ENCODE assay signal across 1 fruit fly cellular context in genomic region chr3R:22220814-22221213, dm6.
TF ChIP-seq lines count a peak whose summit lies in the region.

No protein-coding gene starts in this region.

TF ChIP-seq in whole organism, embryonic, 481 proteins besides CTCF, POLR2A, EP300 and RAD21 (continued from another document):
- TF ChIP-seq CG16779 (GFP tag; IDR thresholded peaks at IDR 0.05; lab: Robert Waterston, UW) (no peak), ato (GFP tag; IDR thresholded peaks at IDR 0.05; lab: Robert Waterston, UW; ENCODE audit: partially characterized antibody) (no peak), Dll (GFP tag; IDR thresholded peaks at IDR 0.05; lab: Robert Waterston, UW; ENCODE audit: partially characterized antibody) (no peak), CG6175 (GFP tag; IDR thresholded peaks at IDR 0.05; lab: Robert Waterston, UW) (no peak), hkb (optimal IDR thresholded peaks at IDR 0.05; lab: Kevin White, UChicago) (no peak), hkb (GFP tag; IDR thresholded peaks at IDR 0.05; lab: Robert Waterston, UW) (peak; percentile 56; the same call in 1 of the 2 replicates), ERR (GFP tag; optimal IDR thresholded peaks at IDR 0.05; lab: Kevin White, UChicago) (no peak), HLH3B (GFP tag; IDR thresholded peaks at IDR 0.05; lab: Robert Waterston, UW) (peak; percentile 50), bsh (GFP tag; optimal IDR thresholded peaks at IDR 0.05; lab: Kevin White, UChicago) (peak in 1 of 2 experiments; percentile 70), CG7987 (GFP tag; optimal IDR thresholded peaks at IDR 0.05; lab: Kevin White, UChicago) (no peak), CG6791 (GFP tag; IDR thresholded peaks at IDR 0.05; lab: Robert Waterston, UW; ENCODE audit: partially characterized antibody) (no peak), Sry-β (GFP tag; optimal IDR thresholded peaks at IDR 0.05; lab: Kevin White, UChicago) (no peak), pzg (GFP tag; optimal IDR thresholded peaks at IDR 0.05; lab: Kevin White, UChicago) (no peak), CG4854 (GFP tag; optimal IDR thresholded peaks at IDR 0.05; lab: Kevin White, UChicago) (no peak), ind (GFP tag; optimal IDR thresholded peaks at IDR 0.05; lab: Kevin White, UChicago) (peak; percentile 17), CG10565 (GFP tag; optimal IDR thresholded peaks at IDR 0.05; lab: Kevin White, UChicago) (no peak), CG7357 (GFP tag; IDR thresholded peaks at IDR 0.05; lab: Robert Waterston, UW) (no peak), CG7556 (GFP tag; optimal IDR thresholded peaks at IDR 0.05; lab: Kevin White, UChicago) (no peak), ac (GFP tag; optimal IDR thresholded peaks at IDR 0.05; lab: Kevin White, UChicago) (no peak), tll (GFP tag; optimal IDR thresholded peaks at IDR 0.05; lab: Kevin White, UChicago) (no peak), CG6765 (GFP tag; optimal IDR thresholded peaks at IDR 0.05; lab: Kevin White, UChicago) (no peak), Side (GFP tag; optimal IDR thresholded peaks at IDR 0.05; lab: Kevin White, UChicago) (no peak), Neu2 (GFP tag; optimal IDR thresholded peaks at IDR 0.05; lab: Kevin White, UChicago; ENCODE audit: borderline replicate concordance) (no peak), klu (GFP tag; IDR thresholded peaks at IDR 0.05; lab: Robert Waterston, UW) (no peak), CG17328 (GFP tag; IDR thresholded peaks at IDR 0.05; lab: Robert Waterston, UW) (peak; percentile 42; the same call in 1 of the 2 replicates), Dip3 (GFP tag; optimal IDR thresholded peaks at IDR 0.05; lab: Kevin White, UChicago) (no peak), al (GFP tag; IDR thresholded peaks at IDR 0.05; lab: Robert Waterston, UW) (no peak), CG32767 (GFP tag; IDR thresholded peaks at IDR 0.05; lab: Robert Waterston, UW) (no peak), CG6813 (GFP tag; optimal IDR thresholded peaks at IDR 0.05; lab: Kevin White, UChicago) (no peak), HLH54F (GFP tag; optimal IDR thresholded peaks at IDR 0.05; lab: Kevin White, UChicago) (no peak), CG1233 (GFP tag; optimal IDR thresholded peaks at IDR 0.05; lab: Kevin White, UChicago) (no peak), aop (GFP tag; IDR thresholded peaks at IDR 0.05; lab: Robert Waterston, UW) (no peak), chm (GFP tag; IDR thresholded peaks at IDR 0.05; lab: Robert Waterston, UW) (no peak), wdn (GFP tag; IDR thresholded peaks at IDR 0.05; lab: Robert Waterston, UW) (no peak), CG34376 (GFP tag; optimal IDR thresholded peaks at IDR 0.05; lab: Kevin White, UChicago) (no peak), Atf6 (GFP tag; IDR thresholded peaks at IDR 0.05; lab: Robert Waterston, UW) (no peak), CG13424 (tag; optimal IDR thresholded peaks at IDR 0.05; lab: Kevin White, UChicago) (peak; percentile 13), Rfx (GFP tag; IDR thresholded peaks at IDR 0.05; lab: Robert Waterston, UW) (no peak), CG7963 (GFP tag; IDR thresholded peaks at IDR 0.05; lab: Robert Waterston, UW; ENCODE audit: partially characterized antibody) (no peak), CG14667 (GFP tag; IDR thresholded peaks at IDR 0.05; lab: Robert Waterston, UW) (no peak), Xrp1 (GFP tag; IDR thresholded peaks at IDR 0.05; lab: Robert Waterston, UW) (peak; percentile 17; the same call in 1 of the 2 replicates), CG3163 (GFP tag; optimal IDR thresholded peaks at IDR 0.05; lab: Kevin White, UChicago) (no peak), pita (GFP tag; optimal IDR thresholded peaks at IDR 0.05; lab: Kevin White, UChicago) (no peak), dpn (GFP tag; optimal IDR thresholded peaks at IDR 0.05; lab: Kevin White, UChicago) (no peak), CG7839 (tag; optimal IDR thresholded peaks at IDR 0.05; lab: Kevin White, UChicago) (no peak), Hmr (GFP tag; optimal IDR thresholded peaks at IDR 0.05; lab: Kevin White, UChicago) (no peak), CG32772 (GFP tag; IDR thresholded peaks at IDR 0.05; lab: Robert Waterston, UW) (no peak), pnt (GFP tag; optimal IDR thresholded peaks at IDR 0.05; lab: Kevin White, UChicago) (no peak), Fer1 (GFP tag; optimal IDR thresholded peaks at IDR 0.05; lab: Kevin White, UChicago) (no peak), ap (GFP tag; IDR thresholded peaks at IDR 0.05; lab: Robert Waterston, UW) (peak; percentile 67), Ets65A (GFP tag; lab: Kevin White, UChicago) (no peak), CG2712 (tag; optimal IDR thresholded peaks at IDR 0.05; lab: Kevin White, UChicago) (peak; percentile 33), ranshi (GFP tag; IDR thresholded peaks at IDR 0.05; lab: Robert Waterston, UW) (no peak), sisA (GFP tag; IDR thresholded peaks at IDR 0.05; lab: Robert Waterston, UW) (peak; percentile 31; the same call in 1 of the 2 replicates), MBD-R2 (GFP tag; IDR thresholded peaks at IDR 0.05; lab: Robert Waterston, UW) (no peak), CG3995 (GFP tag; optimal IDR thresholded peaks at IDR 0.05; lab: Kevin White, UChicago) (no peak), ttk (GFP tag; IDR thresholded peaks at IDR 0.05; lab: Robert Waterston, UW) (no peak), BEAF-32 (GFP tag; optimal IDR thresholded peaks at IDR 0.05; lab: Kevin White, UChicago) (no peak), MTF-1 (GFP tag; optimal IDR thresholded peaks at IDR 0.05; lab: Kevin White, UChicago; ENCODE audit: borderline replicate concordance) (no peak), Awh (GFP tag; IDR thresholded peaks at IDR 0.05; lab: Robert Waterston, UW) (no peak), CG1024 (GFP tag; IDR thresholded peaks at IDR 0.05; lab: Robert Waterston, UW) (peak; percentile 29; the same call in 1 of the 2 replicates), croc (GFP tag; conservative IDR thresholded peaks at IDR 0.05; lab: Robert Waterston, UW) (no peak), sqz (GFP tag; optimal IDR thresholded peaks at IDR 0.05; lab: Kevin White, UChicago) (no peak), prd (optimal IDR thresholded peaks at IDR 0.05; lab: Kevin White, UChicago) (no peak), prd (GFP tag; IDR thresholded peaks at IDR 0.05; lab: Robert Waterston, UW) (no peak), H15 (GFP tag; IDR thresholded peaks at IDR 0.05; lab: Robert Waterston, UW) (no peak), az2 (GFP tag; optimal IDR thresholded peaks at IDR 0.05; lab: Kevin White, UChicago) (no peak), Sin3A (optimal IDR thresholded peaks at IDR 0.05; lab: Kevin White, UChicago) (no peak), CG8388 (GFP tag; optimal IDR thresholded peaks at IDR 0.05; lab: Kevin White, UChicago) (peak; percentile 60), Bgb (GFP tag; IDR thresholded peaks at IDR 0.05; lab: Robert Waterston, UW; ENCODE audit: partially characterized antibody) (no peak), CG34422 (GFP tag; IDR thresholded peaks at IDR 0.05; lab: Robert Waterston, UW) (no peak), CG11085 (GFP tag; IDR thresholded peaks at IDR 0.05; lab: Robert Waterston, UW) (no peak), Nf-YB (GFP tag; optimal IDR thresholded peaks at IDR 0.05; lab: Kevin White, UChicago) (no peak), ewg (GFP tag; optimal IDR thresholded peaks at IDR 0.05; lab: Kevin White, UChicago) (peak; percentile 31), NfI (GFP tag; optimal IDR thresholded peaks at IDR 0.05; lab: Kevin White, UChicago) (no peak), Lpt (GFP tag; optimal IDR thresholded peaks at IDR 0.05; lab: Kevin White, UChicago) (no peak), CG10979 (tag; optimal IDR thresholded peaks at IDR 0.05; lab: Kevin White, UChicago) (peak; percentile 54), crol (GFP tag; IDR thresholded peaks at IDR 0.05; lab: Robert Waterston, UW) (no peak), CG3726 (GFP tag; IDR thresholded peaks at IDR 0.05; lab: Robert Waterston, UW) (no peak), NK7.1 (GFP tag; optimal IDR thresholded peaks at IDR 0.05; lab: Kevin White, UChicago) (no peak), dimm (GFP tag; IDR thresholded peaks at IDR 0.05; lab: Robert Waterston, UW) (no peak), Atf3 (GFP tag; optimal IDR thresholded peaks at IDR 0.05; lab: Kevin White, UChicago) (no peak), cg (GFP tag; optimal IDR thresholded peaks at IDR 0.05; lab: Kevin White, UChicago) (no peak), CrebB (tag; optimal IDR thresholded peaks at IDR 0.05; lab: Kevin White, UChicago) (no peak), H2.0 (GFP tag; IDR thresholded peaks at IDR 0.05; lab: Robert Waterston, UW) (peak; percentile 19; the same call in 1 of the 2 replicates), jumu (GFP tag; optimal IDR thresholded peaks at IDR 0.05; lab: Kevin White, UChicago) (no peak), Elba2 (GFP tag; optimal IDR thresholded peaks at IDR 0.05; lab: Kevin White, UChicago) (no peak), CG2875 (GFP tag; optimal IDR thresholded peaks at IDR 0.05; lab: Kevin White, UChicago) (peak; percentile 2), Nf-YA (GFP tag; IDR thresholded peaks at IDR 0.05; lab: Robert Waterston, UW) (no peak), CG8944 (GFP tag; optimal IDR thresholded peaks at IDR 0.05; lab: Kevin White, UChicago) (no peak), HmgZ (tag; optimal IDR thresholded peaks at IDR 0.05; lab: Kevin White, UChicago) (no peak), D19A (tag; optimal IDR thresholded peaks at IDR 0.05; lab: Kevin White, UChicago) (peak; percentile 38), CG17385 (GFP tag; optimal IDR thresholded peaks at IDR 0.05; lab: Kevin White, UChicago) (peak; percentile 6), CG16813 (GFP tag; IDR thresholded peaks at IDR 0.05; lab: Robert Waterston, UW; ENCODE audit: partially characterized antibody) (no peak), CG10366 (GFP tag; IDR thresholded peaks at IDR 0.05; lab: Robert Waterston, UW) (no peak; the same call in 1 of the 2 replicates), CG4707 (GFP tag; optimal IDR thresholded peaks at IDR 0.05; lab: Kevin White, UChicago) (no peak), CG18262 (tag; optimal IDR thresholded peaks at IDR 0.05; lab: Kevin White, UChicago) (peak; percentile 17), Gug (GFP tag; IDR thresholded peaks at IDR 0.05; lab: Robert Waterston, UW) (no peak), lab (GFP tag; optimal IDR thresholded peaks at IDR 0.05; lab: Kevin White, UChicago) (peak; percentile 20), CG14014 (GFP tag; IDR thresholded peaks at IDR 0.05; lab: Robert Waterston, UW) (no peak), CG8281 (tag; optimal IDR thresholded peaks at IDR 0.05; lab: Kevin White, UChicago) (no peak), tio (GFP tag; optimal IDR thresholded peaks at IDR 0.05; lab: Kevin White, UChicago) (no peak), CG17361 (GFP tag; IDR thresholded peaks at IDR 0.05; lab: Robert Waterston, UW) (no peak), CG30431 (GFP tag; optimal IDR thresholded peaks at IDR 0.05; lab: Kevin White, UChicago) (no peak), CG5180 (GFP tag; optimal IDR thresholded peaks at IDR 0.05; lab: Kevin White, UChicago) (no peak), CG17186 (GFP tag; optimal IDR thresholded peaks at IDR 0.05; lab: Kevin White, UChicago) (no peak), wek (GFP tag; optimal IDR thresholded peaks at IDR 0.05; lab: Kevin White, UChicago) (no peak), CG1602 (GFP tag; optimal IDR thresholded peaks at IDR 0.05; lab: Kevin White, UChicago) (no peak)
